Fruit fly (Drosophila melanogaster) whole organism, embryonic: ENCODE data around the gene Fdx1.

Experiments
- Atf6 ChIP-seq: fragments of 200-800 bp; sonication (Bioruptor generic); IDR thresholded peaks from 2 replicates; pipeline ENCODE4 v1.3.6; 2022; ENCODE audit warnings: missing biosample characterization, missing genetic modification characterization
- Bgb ChIP-seq: fragments of 200-800 bp; sonication (Bioruptor generic); IDR thresholded peaks from 2 replicates; pipeline ENCODE4 v1.3.6; 2022; ENCODE audit warnings: missing biosample characterization, missing genetic modification characterization; ENCODE audit not compliant: partially characterized antibody
- BtbVII ChIP-seq: fragments of 200-800 bp; sonication (Bioruptor generic); optimal IDR thresholded peaks from 3 replicates; lab custom pipeline; 2017; ENCODE audit warnings: missing biosample characterization, mild to moderate bottlenecking, missing genetic modification characterization
- CG10565 ChIP-seq: fragments of 200-800 bp; sonication (Bioruptor generic); optimal IDR thresholded peaks from 3 replicates; lab custom pipeline; 2016; ENCODE audit warnings: missing biosample characterization, mild to moderate bottlenecking, missing genetic modification characterization
- CG10959 ChIP-seq: fragments of 200-800 bp; sonication (Bioruptor generic); IDR thresholded peaks from 2 replicates; pipeline ENCODE4 v1.3.6; 2022; ENCODE audit warnings: missing biosample characterization, missing genetic modification characterization
- CG11560 ChIP-seq: fragments of 200-800 bp; sonication (Bioruptor generic); IDR thresholded peaks from 3 replicates; pipeline ENCODE4 v1.3.6; 2022; ENCODE audit warnings: missing biosample characterization, missing genetic modification characterization
- CG12071 ChIP-seq: fragments of 200-800 bp; sonication (Bioruptor generic); optimal IDR thresholded peaks from 3 replicates; lab custom pipeline; 2018; ENCODE audit warnings: missing biosample characterization, mild to moderate bottlenecking, missing genetic modification characterization
- CG12104 ChIP-seq: fragments of 200-800 bp; sonication (Bioruptor generic); optimal IDR thresholded peaks from 3 replicates; lab custom pipeline; 2016; ENCODE audit warnings: missing biosample characterization, missing genetic modification characterization
- CG18262 ChIP-seq: fragments of 200-800 bp; optimal IDR thresholded peaks from 3 replicates; lab custom pipeline; 2019; ENCODE audit warnings: missing biosample characterization, mild to moderate bottlenecking, missing genetic modification characterization, moderate library complexity
- CG32772 ChIP-seq: fragments of 200-800 bp; sonication (Bioruptor generic); IDR thresholded peaks from 2 replicates; pipeline ENCODE4 v1.3.6; 2022; ENCODE audit warnings: missing biosample characterization, missing genetic modification characterization
- CG33557 ChIP-seq: fragments of 200-800 bp; sonication (Bioruptor generic); optimal IDR thresholded peaks from 2 replicates; lab custom pipeline; 2019; ENCODE audit warnings: missing biosample characterization, mild to moderate bottlenecking, missing genetic modification characterization, moderate library complexity
- CG3838 ChIP-seq: fragments of 200-800 bp; sonication (Bioruptor generic); optimal IDR thresholded peaks from 3 replicates; lab custom pipeline; 2016; ENCODE audit warnings: missing biosample characterization, missing genetic modification characterization
- CG4282 ChIP-seq: fragments of 200-800 bp; sonication (Bioruptor generic); optimal IDR thresholded peaks from 2 replicates; lab custom pipeline; 2016; ENCODE audit warnings: missing biosample characterization, missing genetic modification characterization
- CG43689 ChIP-seq: fragments of 200-800 bp; sonication (Bioruptor generic); IDR thresholded peaks from 2 replicates; pipeline ENCODE4 v1.3.6; 2022; ENCODE audit warnings: missing biosample characterization, missing genetic modification characterization
- CG6654 ChIP-seq: fragments of 200-800 bp; sonication (Bioruptor generic); optimal IDR thresholded peaks from 2 replicates; lab custom pipeline; 2017; ENCODE audit warnings: missing biosample characterization, mild to moderate bottlenecking, missing genetic modification characterization
- CG6765 ChIP-seq: fragments of 200-800 bp; sonication (Bioruptor generic); optimal IDR thresholded peaks from 3 replicates; lab custom pipeline; 2017; ENCODE audit warnings: missing biosample characterization, mild to moderate bottlenecking, missing genetic modification characterization
- CG7839 ChIP-seq: fragments of 200-800 bp; sonication (Bioruptor generic); optimal IDR thresholded peaks from 3 replicates; lab custom pipeline; 2018; ENCODE audit warnings: missing biosample characterization, mild to moderate bottlenecking, missing genetic modification characterization, moderate library complexity
- CHES-1-like ChIP-seq: fragments of 200-800 bp; sonication (Bioruptor generic); optimal IDR thresholded peaks from 2 replicates; lab custom pipeline; 2016; ENCODE audit warnings: missing biosample characterization, missing genetic modification characterization
- Drgx ChIP-seq: fragments of 200-800 bp; sonication (Bioruptor generic); IDR thresholded peaks from 2 replicates; pipeline ENCODE4 v1.3.6; 2022; ENCODE audit warnings: missing biosample characterization, missing genetic modification characterization
- Elba2 ChIP-seq: fragments of 200-800 bp; sonication (Bioruptor generic); optimal IDR thresholded peaks from 3 replicates; lab custom pipeline; 2016; ENCODE audit warnings: missing biosample characterization, missing genetic modification characterization
- Ets65A ChIP-seq: fragments of 200-800 bp; sonication (Bioruptor generic); peaks from one replicate; lab custom pipeline; 2016; ENCODE audit warnings: missing biosample characterization, missing genetic modification characterization
- Hand ChIP-seq: fragments of 200-800 bp; sonication (Bioruptor generic); optimal IDR thresholded peaks from 2 replicates; lab custom pipeline; 2017; ENCODE audit warnings: mild to moderate bottlenecking, missing biosample characterization, missing genetic modification reagents, missing genetic modification characterization
- Hey ChIP-seq: fragments of 200-800 bp; sonication (Bioruptor generic); optimal IDR thresholded peaks from 3 replicates; lab custom pipeline; 2018; ENCODE audit warnings: missing biosample characterization, mild to moderate bottlenecking, missing genetic modification characterization
- Hr39 ChIP-seq: fragments of >200 bp; optimal IDR thresholded peaks from 2 replicates; lab custom pipeline; 2017
- Hr78 ChIP-seq, 2 experiments: fragments of 200-800 bp in 1 of 2; fragments of >200 bp in 1 of 2; sonication (Bioruptor generic) in 1 of 2; optimal IDR thresholded peaks; 2 replicates each; lab custom pipeline; 2017 to 2019; ENCODE audit warnings: missing biosample characterization in 2 of 2, missing genetic modification characterization in 2 of 2, mild to moderate bottlenecking in 1 of 2, moderate library complexity in 1 of 2
- MESR4 ChIP-seq: fragments of 200-800 bp; sonication (Bioruptor generic); optimal IDR thresholded peaks from 2 replicates; lab custom pipeline; 2018; ENCODE audit warnings: missing biosample characterization, mild to moderate bottlenecking, missing genetic modification characterization, moderate library complexity
- Oli ChIP-seq: fragments of 200-800 bp; sonication (Bioruptor generic); optimal IDR thresholded peaks from 2 replicates; lab custom pipeline; 2018; ENCODE audit warnings: missing biosample characterization, mild to moderate bottlenecking, missing genetic modification characterization, moderate library complexity
- Poxn ChIP-seq: fragments of 200-800 bp; sonication (Bioruptor generic); IDR thresholded peaks from 2 replicates; pipeline ENCODE4 v1.3.6; 2022; ENCODE audit warnings: missing biosample characterization, missing genetic modification characterization
- Spps ChIP-seq: fragments of 200-800 bp; sonication (Bioruptor generic); optimal IDR thresholded peaks from 2 replicates; lab custom pipeline; 2018; ENCODE audit warnings: missing biosample characterization, mild to moderate bottlenecking, missing genetic modification characterization
- Stat92E ChIP-seq, 3 experiments: fragments of >200 bp in 2 of 3; fragments of 200-800 bp in 1 of 3; sonication (Bioruptor generic) in 1 of 3; optimal IDR thresholded peaks; 2 replicates each; lab custom pipeline; 2017 to 2019; ENCODE audit warnings: missing biosample characterization in 3 of 3, missing genetic modification characterization in 3 of 3, mild to moderate bottlenecking in 1 of 3, moderate library complexity in 1 of 3
- YL-1 ChIP-seq: fragments of 200-800 bp; sonication (Bioruptor generic); optimal IDR thresholded peaks from 3 replicates; lab custom pipeline; 2017; ENCODE audit warnings: missing biosample characterization, mild to moderate bottlenecking, missing genetic modification characterization
- ato ChIP-seq: fragments of 200-800 bp; sonication (Bioruptor generic); IDR thresholded peaks from 2 replicates; pipeline ENCODE4 v1.3.6; 2022; ENCODE audit warnings: missing biosample characterization, missing genetic modification characterization; ENCODE audit not compliant: partially characterized antibody
- chn ChIP-seq: fragments of 200-800 bp; sonication (Bioruptor generic); optimal IDR thresholded peaks from 2 replicates; lab custom pipeline; 2016; ENCODE audit warnings: missing biosample characterization, missing genetic modification characterization
- dmrt99B ChIP-seq: fragments of 200-800 bp; sonication (Bioruptor generic); optimal IDR thresholded peaks from 2 replicates; lab custom pipeline; 2018; ENCODE audit warnings: missing biosample characterization, mild to moderate bottlenecking, missing genetic modification characterization, moderate library complexity
- exex ChIP-seq: fragments of 200-800 bp; sonication (Bioruptor generic); optimal IDR thresholded peaks from 4 replicates; lab custom pipeline; 2018; ENCODE audit warnings: missing biosample characterization, mild to moderate bottlenecking, missing genetic modification characterization, moderate library complexity
- gcm ChIP-seq: fragments of 200-800 bp; sonication (Bioruptor generic); optimal IDR thresholded peaks from 2 replicates; lab custom pipeline; 2019; ENCODE audit warnings: missing biosample characterization, mild to moderate bottlenecking, missing genetic modification characterization, moderate library complexity
- gem ChIP-seq: fragments of 200-800 bp; sonication (Bioruptor generic); optimal IDR thresholded peaks from 2 replicates; lab custom pipeline; 2019; ENCODE audit warnings: missing biosample characterization, mild to moderate bottlenecking, missing genetic modification characterization, moderate library complexity
- gsb ChIP-seq: fragments of 200-800 bp; sonication (Bioruptor generic); IDR thresholded peaks from 2 replicates; pipeline ENCODE4 v1.3.6; 2022; ENCODE audit warnings: missing biosample characterization, missing genetic modification characterization
- gt ChIP-seq: fragments of 200-800 bp; sonication (Bioruptor generic); IDR thresholded peaks from 2 replicates; pipeline ENCODE4 v1.3.6; 2022; ENCODE audit warnings: missing biosample characterization, missing genetic modification characterization
- lilli ChIP-seq: fragments of 200-800 bp; sonication (Bioruptor generic); optimal IDR thresholded peaks from 3 replicates; lab custom pipeline; 2016; ENCODE audit warnings: missing biosample characterization, missing genetic modification characterization
- odd ChIP-seq: fragments of 200-800 bp; sonication (Bioruptor generic); optimal IDR thresholded peaks from 2 replicates; lab custom pipeline; 2017; ENCODE audit warnings: missing biosample characterization, mild to moderate bottlenecking, missing genetic modification characterization
- p53 ChIP-seq: fragments of 200-800 bp; sonication (Bioruptor generic); optimal IDR thresholded peaks from 2 replicates; lab custom pipeline; 2016; ENCODE audit warnings: missing biosample characterization, missing genetic modification characterization
- phol ChIP-seq: fragments of 200-800 bp; sonication (Bioruptor generic); optimal IDR thresholded peaks from 3 replicates; lab custom pipeline; 2018; ENCODE audit warnings: missing biosample characterization, mild to moderate bottlenecking, missing genetic modification characterization, moderate library complexity
- pnt ChIP-seq: fragments of 200-800 bp; sonication (Bioruptor generic); optimal IDR thresholded peaks from 3 replicates; lab custom pipeline; 2016; ENCODE audit warnings: missing biosample characterization, missing genetic modification characterization
- scrt ChIP-seq: fragments of 200-800 bp; sonication (Bioruptor generic); optimal IDR thresholded peaks from 2 replicates; lab custom pipeline; 2018; ENCODE audit warnings: missing biosample characterization, mild to moderate bottlenecking, missing genetic modification characterization, moderate library complexity
- sim ChIP-seq: fragments of 200-800 bp; sonication (Bioruptor generic); IDR thresholded peaks from 2 replicates; pipeline ENCODE4 v1.3.6; 2022; ENCODE audit warnings: missing biosample characterization, missing genetic modification characterization
- stc ChIP-seq: fragments of 200-800 bp; sonication (Bioruptor generic); IDR thresholded peaks from 2 replicates; pipeline ENCODE4 v1.3.6; 2022; ENCODE audit warnings: missing biosample characterization, missing genetic modification characterization
- tgo ChIP-seq: fragments of 200-800 bp; sonication (Bioruptor generic); IDR thresholded peaks from 3 replicates; pipeline ENCODE4 v1.3.6; 2022; ENCODE audit warnings: missing biosample characterization, missing genetic modification characterization
- tio ChIP-seq: fragments of 200-800 bp; sonication (Bioruptor generic); optimal IDR thresholded peaks from 2 replicates; lab custom pipeline; 2017; ENCODE audit warnings: missing biosample characterization, missing genetic modification characterization, inconsistent platforms
- vfl ChIP-seq: fragments of 200-800 bp; sonication (Bioruptor generic); optimal IDR thresholded peaks from 2 replicates; lab custom pipeline; 2016; ENCODE audit warnings: missing biosample characterization, missing genetic modification characterization
- zen2 ChIP-seq: fragments of 200-800 bp; sonication (Bioruptor generic); IDR thresholded peaks from 3 replicates; pipeline ENCODE4 v1.3.6; 2022; ENCODE audit warnings: missing biosample characterization, missing genetic modification characterization; ENCODE audit not compliant: partially characterized antibody

The Fdx1 gene

DNA sequence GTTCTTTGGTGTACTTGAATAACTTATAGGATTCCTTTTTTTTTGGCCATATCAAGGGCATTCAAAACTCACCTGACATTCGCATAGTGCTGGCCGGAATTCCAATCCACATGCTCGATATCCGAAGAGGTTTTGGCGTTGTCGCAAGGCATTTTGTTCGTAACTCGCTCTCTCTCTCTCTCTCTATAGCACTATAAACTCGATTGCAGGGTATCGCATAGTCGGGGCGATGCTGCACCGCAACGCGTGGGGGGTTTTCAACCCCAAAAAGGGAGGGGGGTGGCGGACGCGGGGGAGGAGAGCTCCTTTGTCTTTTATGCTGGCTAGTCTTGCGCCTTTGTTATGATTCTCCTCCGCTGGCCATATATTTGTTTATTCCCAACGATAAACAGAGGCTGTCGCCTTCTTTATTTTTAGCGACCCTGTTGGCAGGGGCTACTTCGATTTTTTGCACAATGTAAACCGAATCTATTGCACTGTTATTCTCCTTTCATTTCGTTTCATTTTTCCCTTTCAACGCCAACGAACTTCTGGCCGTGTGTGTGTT lies 27.5 kb upstream of the Fdx1 start:
- TF ChIP-seq CG33557: no peak
- no peak for TF ChIP-seq vfl
- peak; percentile 13 for TF ChIP-seq CG7839 (tag; lab: Kevin White, UChicago)
- no peak for TF ChIP-seq CG11560 (tag; lab: Robert Waterston, UW)
- no peak for TF ChIP-seq YL-1 (GFP tag; lab: Kevin White, UChicago)
- no peak for TF ChIP-seq p53
- no peak for TF ChIP-seq tio (GFP tag; lab: Kevin White, UChicago)
- TF ChIP-seq Hand (GFP tag; lab: Kevin White, UChicago): no peak
- no peak for TF ChIP-seq CG10959 (GFP tag; lab: Robert Waterston, UW)
- no peak for TF ChIP-seq tgo (GFP tag; lab: Robert Waterston, UW)
- TF ChIP-seq Stat92E (GFP tag; optimal IDR thresholded peaks at IDR 0.05; lab: Kevin White, UChicago): no peak
- TF ChIP-seq Ets65A: no peak
- peak; percentile 9 for TF ChIP-seq dmrt99B (tag; lab: Kevin White, UChicago)
- TF ChIP-seq chn (GFP tag; lab: Kevin White, UChicago): no peak
- no peak for TF ChIP-seq Poxn (GFP tag; lab: Robert Waterston, UW)
- TF ChIP-seq CG4282 (GFP tag; lab: Kevin White, UChicago): no peak
- no peak for TF ChIP-seq CG43689 (GFP tag; lab: Robert Waterston, UW)
- TF ChIP-seq Bgb: no peak
- no peak for TF ChIP-seq CG12104
- no peak for TF ChIP-seq gt
- TF ChIP-seq CG12071 (GFP tag; lab: Kevin White, UChicago): no peak
- TF ChIP-seq stc (GFP tag; lab: Robert Waterston, UW): no peak
- TF ChIP-seq Hr78 (GFP tag; optimal IDR thresholded peaks at IDR 0.05; lab: Kevin White, UChicago): no peak
- TF ChIP-seq zen2 (GFP tag; lab: Robert Waterston, UW): no peak
- TF ChIP-seq ato: no peak
- TF ChIP-seq BtbVII (GFP tag; lab: Kevin White, UChicago): no peak
- no peak for TF ChIP-seq scrt (GFP tag; lab: Kevin White, UChicago)
- TF ChIP-seq Drgx (GFP tag; lab: Robert Waterston, UW): peak; percentile 42; the same call in 1 of the 2 replicates
- no peak for TF ChIP-seq gsb (GFP tag; lab: Robert Waterston, UW)
- no peak for TF ChIP-seq CG3838
- TF ChIP-seq Atf6 (GFP tag; lab: Robert Waterston, UW): 0 out of 2 replicates have a peak, but pooled peaks have one; percentile 21
- no peak for TF ChIP-seq pnt
- no peak for TF ChIP-seq lilli (GFP tag; lab: Kevin White, UChicago)
- TF ChIP-seq exex (tag; lab: Kevin White, UChicago): no peak
- no peak for TF ChIP-seq sim
- TF ChIP-seq CG18262 (tag; lab: Kevin White, UChicago): peak; percentile 0
- TF ChIP-seq CG32772 (GFP tag; lab: Robert Waterston, UW): no peak
- TF ChIP-seq Spps (tag; lab: Kevin White, UChicago): no peak
- no peak for TF ChIP-seq CG6654 (GFP tag; lab: Kevin White, UChicago)
- TF ChIP-seq phol: peak; percentile 4
- TF ChIP-seq CG6765 (GFP tag; lab: Kevin White, UChicago): no peak
- no peak for TF ChIP-seq MESR4 (GFP tag; lab: Kevin White, UChicago)
- no peak for TF ChIP-seq odd (GFP tag; lab: Kevin White, UChicago)
- no peak for TF ChIP-seq Elba2 (GFP tag; lab: Kevin White, UChicago)
- TF ChIP-seq gcm (GFP tag; lab: Kevin White, UChicago): no peak
- no peak for TF ChIP-seq CHES-1-like (GFP tag; lab: Kevin White, UChicago)
- peak; percentile 24 for TF ChIP-seq gem (tag; lab: Kevin White, UChicago)
- no peak for TF ChIP-seq Oli (tag; lab: Kevin White, UChicago)
- TF ChIP-seq Hr39: no peak
- no peak for TF ChIP-seq CG10565 (GFP tag; lab: Kevin White, UChicago)
- no peak for TF ChIP-seq Hey (tag; lab: Kevin White, UChicago)
